Worm (Caenorhabditis elegans) whole organism, late embryonic: Measurements from ENCODE around the gene srm-5.

Experiments
- C38D4.7 ChIP-seq: fragments of 200-800 bp; sonication (Bioruptor generic); optimal IDR thresholded peaks from 2 replicates; lab custom pipeline; 2018; ENCODE audit warnings: mild to moderate bottlenecking, missing genetic modification characterization, moderate library complexity, missing compliant biosample characterization
- F13H6.1 ChIP-seq: sonication (generic microtip); optimal IDR thresholded peaks from 2 replicates; lab custom pipeline; 2016; ENCODE audit warnings: missing genetic modification characterization, missing compliant biosample characterization
- K09A11.1 ChIP-seq: sonication (generic microtip); optimal IDR thresholded peaks from 2 replicates; lab custom pipeline; 2017; ENCODE audit warnings: antibody characterized with exemption, mild to moderate bottlenecking, missing genetic modification characterization, missing compliant biosample characterization; ENCODE audit not compliant: insufficient read depth
- T23F11.4 ChIP-seq: fragments of 200-800 bp; sonication (Bioruptor generic); optimal IDR thresholded peaks from 2 replicates; lab custom pipeline; 2018; ENCODE audit warnings: mild to moderate bottlenecking, missing genetic modification characterization, missing compliant biosample characterization
- Y22D7AL.16 ChIP-seq: sonication (generic microtip); optimal IDR thresholded peaks from 2 replicates; lab custom pipeline; 2016; ENCODE audit warnings: missing genetic modification characterization, missing compliant biosample characterization
- ama-1 ChIP-seq: fragments of 150-350 bp; optimal IDR thresholded peaks from 2 replicates; lab custom pipeline; 2014
- ceh-14 ChIP-seq: sonication (generic microtip); optimal IDR thresholded peaks from 2 replicates; lab custom pipeline; 2016; ENCODE audit warnings: missing genotype, missing genetic modification characterization, missing compliant biosample characterization
- ceh-18 ChIP-seq: sonication (generic microtip); optimal IDR thresholded peaks from 2 replicates; lab custom pipeline; 2016; ENCODE audit warnings: missing genetic modification characterization, missing compliant biosample characterization
- ceh-2 ChIP-seq: sonication (generic microtip); optimal IDR thresholded peaks from 2 replicates; lab custom pipeline; 2016; ENCODE audit warnings: missing genotype, missing genetic modification characterization, missing compliant biosample characterization
- ceh-30 ChIP-seq: fragments of 150-350 bp; optimal IDR thresholded peaks from 2 replicates; lab custom pipeline; 2014; ENCODE audit warnings: missing biosample characterization, missing genetic modification characterization
- ceh-31 ChIP-seq: sonication (generic microtip); optimal IDR thresholded peaks from 2 replicates; lab custom pipeline; 2016; ENCODE audit warnings: missing genetic modification characterization, missing compliant biosample characterization
- ceh-34 ChIP-seq: sonication (generic microtip); optimal IDR thresholded peaks from 2 replicates; lab custom pipeline; 2016; ENCODE audit warnings: mild to moderate bottlenecking, missing genetic modification characterization, missing compliant biosample characterization
- ceh-48 ChIP-seq: sonication (generic microtip); optimal IDR thresholded peaks from 2 replicates; lab custom pipeline; 2016; ENCODE audit warnings: missing genetic modification characterization, inconsistent platforms, missing compliant biosample characterization
- ceh-6 ChIP-seq: fragments of 200-800 bp; sonication (Bioruptor generic); optimal IDR thresholded peaks from 2 replicates; lab custom pipeline; 2018; ENCODE audit warnings: mild to moderate bottlenecking, missing genetic modification characterization, missing compliant biosample characterization
- ceh-9 ChIP-seq: sonication (generic microtip); optimal IDR thresholded peaks from 2 replicates; lab custom pipeline; 2016; ENCODE audit warnings: mild to moderate bottlenecking, missing genetic modification characterization, inconsistent platforms, missing compliant biosample characterization
- che-1 ChIP-seq: sonication (generic microtip); optimal IDR thresholded peaks from 2 replicates; lab custom pipeline; 2016; ENCODE audit warnings: mild to moderate bottlenecking, missing genetic modification characterization, missing compliant biosample characterization
- dmd-4 ChIP-seq: sonication (generic microtip); optimal IDR thresholded peaks from 2 replicates; lab custom pipeline; 2016; ENCODE audit warnings: borderline replicate concordance, missing genetic modification characterization, missing compliant biosample characterization
- eyg-1 ChIP-seq: sonication (generic microtip); optimal IDR thresholded peaks from 2 replicates; lab custom pipeline; 2016; ENCODE audit warnings: missing genotype, missing genetic modification characterization, missing compliant biosample characterization
- fkh-10 ChIP-seq: fragments of 150-350 bp; optimal IDR thresholded peaks from 2 replicates; lab custom pipeline; 2014; ENCODE audit warnings: missing biosample characterization, missing genetic modification reagents, missing genetic modification characterization
- fkh-6 ChIP-seq: sonication (generic microtip); optimal IDR thresholded peaks from 2 replicates; lab custom pipeline; 2016; ENCODE audit warnings: missing genetic modification characterization, missing compliant biosample characterization
- gmeb-2 ChIP-seq: sonication (generic microtip); optimal IDR thresholded peaks from 2 replicates; lab custom pipeline; 2016; ENCODE audit warnings: missing genetic modification characterization, inconsistent platforms, missing compliant biosample characterization
- hlh-15 ChIP-seq: sonication (generic microtip); optimal IDR thresholded peaks from 2 replicates; lab custom pipeline; 2016; ENCODE audit warnings: missing genetic modification characterization, missing compliant biosample characterization
- hlh-6 ChIP-seq: sonication (generic microtip); optimal IDR thresholded peaks from 2 replicates; lab custom pipeline; 2016; ENCODE audit warnings: missing genotype, missing genetic modification characterization, missing compliant biosample characterization
- hlh-8 ChIP-seq: sonication (generic microtip); optimal IDR thresholded peaks from 2 replicates; lab custom pipeline; 2016; ENCODE audit warnings: missing genotype, missing genetic modification characterization, missing compliant biosample characterization
- lim-6 ChIP-seq: sonication (generic microtip); optimal IDR thresholded peaks from 2 replicates; lab custom pipeline; 2016; ENCODE audit warnings: missing genetic modification characterization, missing compliant biosample characterization
- lin-11 ChIP-seq: fragments of 200-800 bp; sonication (Bioruptor generic); optimal IDR thresholded peaks from 2 replicates; lab custom pipeline; 2018; ENCODE audit warnings: mild to moderate bottlenecking, missing genetic modification characterization, missing compliant biosample characterization
- madf-2 ChIP-seq: sonication (generic microtip); optimal IDR thresholded peaks from 2 replicates; lab custom pipeline; 2017; ENCODE audit warnings: missing genetic modification characterization, missing compliant biosample characterization
- nfya-1 ChIP-seq: sonication (generic microtip); optimal IDR thresholded peaks from 2 replicates; lab custom pipeline; 2017; ENCODE audit warnings: missing genetic modification characterization, mild to moderate bottlenecking, missing compliant biosample characterization, antibody characterized with exemption, moderate library complexity
- nhr-11 ChIP-seq: fragments of 150-350 bp; optimal IDR thresholded peaks from 2 replicates; lab custom pipeline; 2014; ENCODE audit warnings: missing biosample characterization, missing genetic modification characterization
- npax-4 ChIP-seq: sonication (generic microtip); optimal IDR thresholded peaks from 2 replicates; lab custom pipeline; 2016; ENCODE audit warnings: missing genetic modification characterization, missing compliant biosample characterization
- pag-3 ChIP-seq: sonication (generic microtip); optimal IDR thresholded peaks from 2 replicates; lab custom pipeline; 2016; ENCODE audit warnings: missing compliant biosample characterization, missing genetic modification characterization, borderline replicate concordance
- pat-9 ChIP-seq: fragments of 200-800 bp; sonication (Bioruptor generic); optimal IDR thresholded peaks from 2 replicates; lab custom pipeline; 2018; ENCODE audit warnings: mild to moderate bottlenecking, missing genetic modification characterization, moderate library complexity, missing compliant biosample characterization
- pax-1 ChIP-seq: fragments of 150-350 bp; optimal IDR thresholded peaks from 2 replicates; lab custom pipeline; 2014; ENCODE audit warnings: missing biosample characterization, missing genetic modification characterization
- rnt-1 ChIP-seq: sonication (generic microtip); optimal IDR thresholded peaks from 2 replicates; lab custom pipeline; 2016; ENCODE audit warnings: missing genetic modification characterization, missing compliant biosample characterization
- sox-2 ChIP-seq: fragments of 200-800 bp; sonication (Bioruptor generic); IDR thresholded peaks from 2 replicates; pipeline ENCODE4 v1.3.6; 2022; ENCODE audit warnings: missing genetic modification reagents, missing genetic modification characterization, missing compliant biosample characterization
- syd-9 ChIP-seq: sonication (generic microtip); optimal IDR thresholded peaks from 2 replicates; lab custom pipeline; 2016; ENCODE audit warnings: mild to moderate bottlenecking, missing genetic modification characterization, moderate library complexity, missing compliant biosample characterization
- tbx-2 ChIP-seq: sonication (generic microtip); optimal IDR thresholded peaks from 2 replicates; lab custom pipeline; 2016; ENCODE audit warnings: missing genetic modification characterization, missing compliant biosample characterization
- tbx-7 ChIP-seq: sonication (generic microtip); optimal IDR thresholded peaks from 2 replicates; lab custom pipeline; 2016; ENCODE audit warnings: missing genotype, missing genetic modification characterization, missing compliant biosample characterization
- ttx-3 ChIP-seq: sonication (generic microtip); optimal IDR thresholded peaks from 2 replicates; lab custom pipeline; 2016; ENCODE audit warnings: missing genetic modification reagents, missing genetic modification characterization, missing compliant biosample characterization
- unc-3 ChIP-seq, 2 experiments: fragments of 200-800 bp in 1 of 2; sonication (Bioruptor generic) in 1 of 2; sonication (generic microtip) in 1 of 2; conservative IDR thresholded peaks in 1 of 2; optimal IDR thresholded peaks in 1 of 2; 2 replicates each; pipeline versions ENCODE4 v1.3.6 to Lab custom; 2016 to 2022; ENCODE audit warnings: missing compliant biosample characterization in 2 of 2, missing genetic modification characterization in 2 of 2, missing genetic modification reagents in 1 of 2
- unc-42 ChIP-seq: sonication (generic microtip); optimal IDR thresholded peaks from 2 replicates; lab custom pipeline; 2016; ENCODE audit warnings: missing genotype, missing genetic modification characterization, missing compliant biosample characterization
- unc-86 ChIP-seq: sonication (generic microtip); optimal IDR thresholded peaks from 2 replicates; lab custom pipeline; 2016; ENCODE audit warnings: missing genetic modification characterization, missing compliant biosample characterization
- zip-5 ChIP-seq: sonication (generic microtip); optimal IDR thresholded peaks from 2 replicates; lab custom pipeline; 2016; ENCODE audit warnings: missing genetic modification characterization, missing compliant biosample characterization
- ztf-16 ChIP-seq: sonication (generic microtip); optimal IDR thresholded peaks from 2 replicates; lab custom pipeline; 2017; ENCODE audit warnings: missing genetic modification characterization, missing compliant biosample characterization

srm-5 gene

ce11 chrV:14334901-14335300 lies at the start of gene srm-5:
Gene srm-5 (plus strand): TSS chrV:14335201.
- TF ChIP-seq pag-3 (tag; lab: Kevin White, UChicago) (no peak), sox-2 (GFP tag; lab: Robert Waterston, UW) (no peak), ceh-30 (no peak), hlh-15 (no peak), zip-5 (tag; lab: Kevin White, UChicago) (no peak), ceh-31 (tag; lab: Kevin White, UChicago) (no peak), che-1 (tag; lab: Kevin White, UChicago) (no peak), ceh-14 (tag; lab: Kevin White, UChicago) (no peak), pax-1 (no peak), nhr-11 (tag; lab: Kevin White, UChicago) (no peak), nfya-1 (tag; lab: Kevin White, UChicago) (no peak), unc-42 (tag; lab: Kevin White, UChicago) (no peak), unc-3 (GFP tag; conservative IDR thresholded peaks at IDR 0.05; lab: Robert Waterston, UW) (no peak), unc-3 (tag; optimal IDR thresholded peaks at IDR 0.05; lab: Kevin White, UChicago) (no peak), fkh-6 (tag; lab: Kevin White, UChicago) (no peak), unc-86 (tag; lab: Kevin White, UChicago) (no peak), fkh-10 (GFP tag; lab: Kevin White, UChicago) (no peak), C38D4.7 (GFP tag; lab: Kevin White, UChicago) (no peak), tbx-7 (tag; lab: Kevin White, UChicago) (no peak)

- no peak for TF ChIP-seq tbx-7 (tag; lab: Kevin White, UChicago)
- TF ChIP-seq hlh-6 (tag; lab: Kevin White, UChicago), result no peak
- no peak for TF ChIP-seq syd-9 (tag; lab: Kevin White, UChicago)
- TF ChIP-seq gmeb-2 (tag; lab: Kevin White, UChicago), result no peak
- TF ChIP-seq unc-86 (tag; lab: Kevin White, UChicago), result no peak
- no peak for TF ChIP-seq Y22D7AL.16 (tag; lab: Kevin White, UChicago)
- TF ChIP-seq hlh-8 (tag; lab: Kevin White, UChicago), result no peak
- no peak for TF ChIP-seq ama-1
- TF ChIP-seq T23F11.4 (GFP tag; lab: Kevin White, UChicago), result no peak
- TF ChIP-seq ceh-18 (tag; lab: Kevin White, UChicago), result no peak
- no peak for TF ChIP-seq npax-4 (tag; lab: Kevin White, UChicago)
- no peak for TF ChIP-seq ceh-6 (GFP tag; lab: Kevin White, UChicago)
- no peak for TF ChIP-seq eyg-1 (tag; lab: Kevin White, UChicago)
- TF ChIP-seq unc-42 (tag; lab: Kevin White, UChicago), result no peak
- TF ChIP-seq pat-9 (tag; lab: Kevin White, UChicago), result no peak
- no peak for TF ChIP-seq ceh-2 (tag; lab: Kevin White, UChicago)
- no peak for TF ChIP-seq lim-6 (tag; lab: Kevin White, UChicago)
- TF ChIP-seq fkh-6 (tag; lab: Kevin White, UChicago), result no peak
- TF ChIP-seq ztf-16 (tag; lab: Kevin White, UChicago), result no peak
- TF ChIP-seq, all 69 proteins: peak for 0
Measured at ce11 chrV:14285803-14286202, 49.2 kb upstream of the srm-5 start, which contains the start of gene F40G12.11. Gene F40G12.11 (plus strand): TSS chrV:14286171.

- TF ChIP-seq tbx-7 (tag; lab: Kevin White, UChicago) (no peak), sox-2 (GFP tag; lab: Robert Waterston, UW) (no peak), hlh-15 (no peak), K09A11.1 (tag; lab: Kevin White, UChicago) (no peak), ceh-34 (tag; lab: Kevin White, UChicago) (no peak), unc-86 (tag; lab: Kevin White, UChicago) (no peak)
Measured at ce11 chrV:14289363-14289762, 45.6 kb upstream of the srm-5 start, which contains the start of gene F14D7.1. Gene F14D7.1 (minus strand): TSS chrV:14289463.

- no peak for TF ChIP-seq lin-11 (tag; lab: Kevin White, UChicago)
- TF ChIP-seq rnt-1 (tag; lab: Kevin White, UChicago), result no peak
- no peak for TF ChIP-seq tbx-2 (tag; lab: Kevin White, UChicago)
- no peak for TF ChIP-seq unc-86 (tag; lab: Kevin White, UChicago)
- no peak for TF ChIP-seq madf-2 (tag; lab: Kevin White, UChicago)
- no peak for TF ChIP-seq ttx-3 (tag; lab: Kevin White, UChicago)
- no peak for TF ChIP-seq ceh-6 (GFP tag; lab: Kevin White, UChicago)
- TF ChIP-seq pax-1, result no peak
- no peak for TF ChIP-seq ceh-18 (tag; lab: Kevin White, UChicago)
- no peak for TF ChIP-seq tbx-7 (tag; lab: Kevin White, UChicago)
- TF ChIP-seq hlh-6 (tag; lab: Kevin White, UChicago), result no peak
- no peak for TF ChIP-seq Y22D7AL.16 (tag; lab: Kevin White, UChicago)
- TF ChIP-seq F13H6.1 (tag; lab: Kevin White, UChicago), result no peak
- no peak for TF ChIP-seq hlh-8 (tag; lab: Kevin White, UChicago)
- no peak for TF ChIP-seq ceh-9 (tag; lab: Kevin White, UChicago)
- no peak for TF ChIP-seq dmd-4
- TF ChIP-seq pag-3 (tag; lab: Kevin White, UChicago), result no peak
- no peak for TF ChIP-seq ceh-48 (tag; lab: Kevin White, UChicago)
- no peak for TF ChIP-seq nhr-11 (tag; lab: Kevin White, UChicago)
Measured at ce11 chrV:14290636-14291035, 44.4 kb upstream of the srm-5 start, which contains the start of gene F14D7.18. Gene F14D7.18 (minus strand): TSS chrV:14290736.
